Worm (Caenorhabditis elegans) whole organism, L3 larva: Measurements from ENCODE around the gene klp-7.

Source experiments
- ZK546.5 ChIP-seq: sonication (generic microtip); optimal IDR thresholded peaks from 2 replicates; lab custom pipeline; 2017; ENCODE audit warnings: missing biosample characterization, missing genetic modification characterization
- elt-1 ChIP-seq: fragments of 150-350 bp; optimal IDR thresholded peaks from 2 replicates; lab custom pipeline; 2014; ENCODE audit warnings: missing biosample characterization, missing genetic modification characterization
- fkh-2 ChIP-seq: fragments of 150-350 bp; optimal IDR thresholded peaks from 2 replicates; lab custom pipeline; 2014; ENCODE audit warnings: missing biosample characterization, missing genetic modification reagents, missing genetic modification characterization
- nhr-23 ChIP-seq: fragments of 150-350 bp; optimal IDR thresholded peaks from 2 replicates; lab custom pipeline; 2014; ENCODE audit warnings: missing biosample characterization, missing genetic modification reagents, missing genetic modification characterization
- nhr-43 ChIP-seq: sonication (generic microtip); optimal IDR thresholded peaks from 2 replicates; lab custom pipeline; 2016; ENCODE audit warnings: mild to moderate bottlenecking, missing genetic modification characterization, missing compliant biosample characterization; ENCODE audit not compliant: poor library complexity, severe bottlenecking
- pha-4 ChIP-seq: fragments of 150-350 bp; optimal IDR thresholded peaks from 2 replicates; lab custom pipeline; 2014; ENCODE audit warnings: missing biosample characterization, missing genetic modification reagents, missing genetic modification characterization
- unc-62 ChIP-seq: fragments of 150-350 bp; sonication (generic microtip); optimal IDR thresholded peaks from 4 replicates; lab custom pipeline; 2014; ENCODE audit warnings: missing biosample characterization, missing genetic modification reagents, missing genetic modification characterization
- zag-1 ChIP-seq: fragments of 150-350 bp; optimal IDR thresholded peaks from 2 replicates; lab custom pipeline; 2014; ENCODE audit warnings: missing biosample characterization, missing genetic modification characterization

DNA sequence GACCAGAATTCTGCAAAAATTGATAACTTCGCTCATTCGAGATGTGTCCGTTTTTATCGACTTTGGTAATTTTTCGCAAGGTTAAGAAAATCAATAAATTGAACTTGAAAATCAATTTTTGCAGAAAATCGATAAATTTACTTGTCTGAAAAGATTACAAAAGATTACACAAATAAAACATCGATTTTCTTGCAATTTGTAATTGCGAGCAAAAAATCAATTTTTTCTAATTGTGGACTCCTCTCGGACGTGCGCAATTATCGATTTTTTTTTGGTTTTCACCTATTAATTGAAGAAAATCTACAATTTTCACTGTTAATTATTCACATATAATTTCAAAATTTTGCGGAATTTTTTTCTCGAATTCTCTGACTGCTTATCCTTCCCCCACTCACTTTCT, 14.5 kb upstream of the klp-7 start:
- TF ChIP-seq unc-62 (GFP tag; lab: Kevin White, UChicago) (no peak), nhr-43 (tag; lab: Kevin White, UChicago) (no peak), pha-4 (tag; lab: Kevin White, UChicago) (no peak), zag-1 (tag; lab: Kevin White, UChicago) (no peak), nhr-23 (tag; lab: Kevin White, UChicago) (no peak), ZK546.5 (tag; lab: Kevin White, UChicago) (no peak), elt-1 (no peak), fkh-2 (no peak)
